Worm (Caenorhabditis elegans) whole organism, L3 larva: ENCODE results near the gene B0001.4.

Experiments used
- R02D3.7 ChIP-seq: fragments of 150-350 bp; optimal IDR thresholded peaks from 2 replicates; lab custom pipeline; 2014; ENCODE audit warnings: missing biosample characterization, missing genetic modification characterization
- elt-1 ChIP-seq: fragments of 150-350 bp; optimal IDR thresholded peaks from 2 replicates; lab custom pipeline; 2014; ENCODE audit warnings: missing biosample characterization, missing genetic modification characterization
- elt-3 ChIP-seq, 3 experiments: fragments of 150-350 bp in 1 of 3; sonication (generic microtip) in 2 of 3; optimal IDR thresholded peaks; 2 replicates in 2 of 3; 4 replicates in 1 of 3; lab custom pipeline; 2014 to 2017; ENCODE audit warnings: missing biosample characterization in 3 of 3, missing genetic modification characterization in 3 of 3
- fkh-10 ChIP-seq: sonication (generic microtip); optimal IDR thresholded peaks from 2 replicates; lab custom pipeline; 2017; ENCODE audit warnings: missing biosample characterization, missing genetic modification reagents, missing genetic modification characterization
- fos-1 ChIP-seq: fragments of 150-350 bp; optimal IDR thresholded peaks from 2 replicates; lab custom pipeline; 2014; ENCODE audit warnings: missing biosample characterization, missing genetic modification characterization
- lin-15B ChIP-seq: fragments of 150-350 bp; optimal IDR thresholded peaks from 2 replicates; lab custom pipeline; 2014; ENCODE audit warnings: missing biosample characterization, missing genetic modification characterization
- nhr-12 ChIP-seq: fragments of 150-350 bp; optimal IDR thresholded peaks from 2 replicates; lab custom pipeline; 2014; ENCODE audit warnings: missing biosample characterization, missing genetic modification characterization
- nhr-237 ChIP-seq: fragments of 150-350 bp; optimal IDR thresholded peaks from 2 replicates; lab custom pipeline; 2014; ENCODE audit warnings: missing biosample characterization, missing genetic modification characterization
- nhr-28 ChIP-seq: fragments of 150-350 bp; optimal IDR thresholded peaks from 2 replicates; lab custom pipeline; 2014; ENCODE audit warnings: missing biosample characterization, missing genetic modification characterization
- nhr-76 ChIP-seq: fragments of 150-350 bp; sonication (generic microtip); optimal IDR thresholded peaks from 5 replicates; lab custom pipeline; 2014; ENCODE audit warnings: missing biosample characterization, missing genetic modification characterization
- snpc-4 ChIP-seq: fragments of 150-350 bp; optimal IDR thresholded peaks from 2 replicates; lab custom pipeline; 2014; ENCODE audit warnings: missing biosample characterization, missing genetic modification characterization
- ztf-11 ChIP-seq: fragments of 150-350 bp; optimal IDR thresholded peaks from 2 replicates; lab custom pipeline; 2014; ENCODE audit warnings: missing biosample characterization, missing genetic modification characterization

DNA sequence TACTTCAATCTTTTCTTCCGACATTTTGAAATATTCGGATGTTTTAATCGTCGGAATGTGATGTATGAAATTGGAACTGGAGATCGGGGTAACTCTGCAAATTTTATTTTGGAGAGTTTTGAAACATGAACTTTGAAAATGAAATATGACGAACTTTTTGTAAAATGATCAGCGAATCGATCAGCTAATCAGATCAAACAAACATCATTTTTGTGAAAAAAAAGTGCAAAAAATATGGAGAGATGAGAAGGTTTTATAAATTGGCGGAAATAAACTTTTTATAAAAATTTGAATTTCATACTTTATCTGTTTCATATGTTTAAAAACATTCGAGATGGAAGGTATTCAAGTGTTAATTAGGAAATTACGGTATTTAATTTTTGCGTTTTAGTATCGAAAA, 26.5 kb downstream of the B0001.4 start, which contains the start of gene dlc-2:
- no peak for TF ChIP-seq elt-1 (tag; lab: Kevin White, UChicago)
- TF ChIP-seq elt-3 (tag; optimal IDR thresholded peaks at IDR 0.05; lab: Kevin White, UChicago): no peak
- no peak for TF ChIP-seq lin-15B (tag; lab: Kevin White, UChicago)
- TF ChIP-seq fkh-10 (GFP tag; lab: Kevin White, UChicago): no peak
- no peak for TF ChIP-seq nhr-76 (tag; lab: Kevin White, UChicago)
- TF ChIP-seq fos-1 (tag; lab: Kevin White, UChicago): no peak
- TF ChIP-seq nhr-12 (tag; lab: Kevin White, UChicago): no peak
- no peak for TF ChIP-seq ztf-11 (tag; lab: Kevin White, UChicago)
- no peak for TF ChIP-seq R02D3.7
- TF ChIP-seq nhr-28 (tag; lab: Kevin White, UChicago): no peak
- TF ChIP-seq snpc-4 (tag; lab: Kevin White, UChicago): no peak
- TF ChIP-seq nhr-237 (tag; lab: Kevin White, UChicago): no peak
